Fruit fly (Drosophila melanogaster) whole organism, embryonic: Measurements from ENCODE around the gene CG1965.

ENCODE experiments used
- CG3065 ChIP-seq: fragments of 200-800 bp; sonication (Bioruptor generic); optimal IDR thresholded peaks from 2 replicates; lab custom pipeline; 2016; ENCODE audit warnings: missing biosample characterization, missing genetic modification characterization
- CG6175 ChIP-seq: fragments of 200-800 bp; sonication (Bioruptor generic); IDR thresholded peaks from 3 replicates; pipeline ENCODE4 v1.3.6; 2022; ENCODE audit warnings: missing biosample characterization, missing genetic modification characterization
- CG6654 ChIP-seq: fragments of 200-800 bp; sonication (Bioruptor generic); optimal IDR thresholded peaks from 2 replicates; lab custom pipeline; 2017; ENCODE audit warnings: missing biosample characterization, mild to moderate bottlenecking, missing genetic modification characterization
- Gug ChIP-seq: fragments of 200-800 bp; sonication (Bioruptor generic); IDR thresholded peaks from 4 replicates; pipeline ENCODE4 v1.3.6; 2022; ENCODE audit warnings: missing biosample characterization, missing genetic modification characterization
- Hsf ChIP-seq: fragments of 200-800 bp; sonication (Bioruptor generic); optimal IDR thresholded peaks from 3 replicates; lab custom pipeline; 2016; ENCODE audit warnings: missing biosample characterization, missing genetic modification characterization
- Mrtf ChIP-seq: fragments of 200-800 bp; sonication (Bioruptor generic); IDR thresholded peaks from 3 replicates; pipeline ENCODE4 v1.3.6; 2022; ENCODE audit warnings: missing biosample characterization, missing genetic modification characterization
- NFAT ChIP-seq: fragments of 200-800 bp; sonication (Bioruptor generic); IDR thresholded peaks from 2 replicates; pipeline ENCODE4 v1.3.6; 2022; ENCODE audit warnings: missing biosample characterization, missing genetic modification characterization
- Sin3A ChIP-seq: fragments of >200 bp; optimal IDR thresholded peaks from 2 replicates; lab custom pipeline; 2018
- YL-1 ChIP-seq: fragments of 200-800 bp; sonication (Bioruptor generic); optimal IDR thresholded peaks from 3 replicates; lab custom pipeline; 2017; ENCODE audit warnings: missing biosample characterization, mild to moderate bottlenecking, missing genetic modification characterization
- exex ChIP-seq: fragments of 200-800 bp; sonication (Bioruptor generic); optimal IDR thresholded peaks from 4 replicates; lab custom pipeline; 2018; ENCODE audit warnings: missing biosample characterization, mild to moderate bottlenecking, missing genetic modification characterization, moderate library complexity
- tap ChIP-seq: fragments of 200-800 bp; optimal IDR thresholded peaks from 3 replicates; lab custom pipeline; 2019; ENCODE audit warnings: missing biosample characterization, mild to moderate bottlenecking, missing genetic modification characterization, moderate library complexity
- tll ChIP-seq, 2 experiments: fragments of 200-800 bp in 1 of 2; fragments of >200 bp in 1 of 2; sonication (Bioruptor generic) in 1 of 2; optimal IDR thresholded peaks; 2 replicates each; lab custom pipeline; 2017 to 2019; ENCODE audit warnings: missing biosample characterization in 2 of 2, missing genetic modification characterization in 2 of 2, mild to moderate bottlenecking in 1 of 2, moderate library complexity in 1 of 2

DNA sequence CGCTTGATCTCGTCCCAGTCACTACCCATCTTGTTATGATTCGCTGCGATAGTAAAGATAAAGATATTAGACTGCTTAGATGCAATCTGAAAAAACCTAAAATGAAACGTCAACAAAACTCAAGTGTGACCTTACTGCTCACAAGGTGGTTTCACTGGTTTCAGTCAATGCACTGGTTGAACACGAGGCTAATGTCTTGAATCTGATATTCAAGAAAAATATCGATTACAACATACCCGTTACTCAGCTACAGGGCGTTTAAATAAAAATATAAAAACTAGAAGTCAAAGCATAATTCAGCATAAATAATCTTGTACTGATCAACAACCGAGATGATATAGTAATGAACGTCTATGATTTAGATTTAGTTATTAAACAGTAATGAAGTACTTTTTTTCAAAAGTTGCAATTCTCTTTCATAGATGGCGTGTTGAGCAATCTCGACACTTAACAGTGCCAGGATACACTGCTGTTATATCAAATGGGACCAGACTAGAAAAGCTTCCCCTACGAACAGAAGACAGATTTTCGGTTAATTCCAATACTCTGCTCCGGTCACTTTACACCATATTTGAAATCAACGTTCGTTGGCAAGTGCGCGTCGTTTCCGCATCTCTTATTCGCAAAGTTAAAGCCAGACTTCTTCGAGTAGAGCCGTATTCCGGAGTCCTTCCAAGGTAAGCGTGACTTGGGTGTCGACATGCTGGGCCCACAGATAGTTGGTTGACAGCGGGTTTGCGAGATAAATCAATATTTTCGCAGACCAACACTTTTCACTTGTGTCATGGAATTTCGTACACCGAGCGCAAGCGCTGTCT lies 7.3 kb downstream of the CG1965 start, which contains the start of the genes Ufl1 and CG1943:
- TF ChIP-seq Hsf (GFP tag; lab: Kevin White, UChicago) (peak; percentile 19), Mrtf (GFP tag; lab: Robert Waterston, UW) (no peak), CG6175 (no peak), CG6654 (GFP tag; lab: Kevin White, UChicago) (no peak), Gug (GFP tag; lab: Robert Waterston, UW) (no peak), tap (tag; lab: Kevin White, UChicago) (no peak), CG3065 (GFP tag; lab: Kevin White, UChicago) (no peak), exex (no peak), YL-1 (GFP tag; lab: Kevin White, UChicago) (peak; percentile 69), Sin3A (lab: Kevin White, UChicago) (peak; percentile 88), tll (GFP tag; optimal IDR thresholded peaks at IDR 0.05; lab: Kevin White, UChicago) (no peak), NFAT (no peak)
